Fruit fly (Drosophila melanogaster): ENCODE data around the gene Rlb1.

The Rlb1 gene

DNA sequence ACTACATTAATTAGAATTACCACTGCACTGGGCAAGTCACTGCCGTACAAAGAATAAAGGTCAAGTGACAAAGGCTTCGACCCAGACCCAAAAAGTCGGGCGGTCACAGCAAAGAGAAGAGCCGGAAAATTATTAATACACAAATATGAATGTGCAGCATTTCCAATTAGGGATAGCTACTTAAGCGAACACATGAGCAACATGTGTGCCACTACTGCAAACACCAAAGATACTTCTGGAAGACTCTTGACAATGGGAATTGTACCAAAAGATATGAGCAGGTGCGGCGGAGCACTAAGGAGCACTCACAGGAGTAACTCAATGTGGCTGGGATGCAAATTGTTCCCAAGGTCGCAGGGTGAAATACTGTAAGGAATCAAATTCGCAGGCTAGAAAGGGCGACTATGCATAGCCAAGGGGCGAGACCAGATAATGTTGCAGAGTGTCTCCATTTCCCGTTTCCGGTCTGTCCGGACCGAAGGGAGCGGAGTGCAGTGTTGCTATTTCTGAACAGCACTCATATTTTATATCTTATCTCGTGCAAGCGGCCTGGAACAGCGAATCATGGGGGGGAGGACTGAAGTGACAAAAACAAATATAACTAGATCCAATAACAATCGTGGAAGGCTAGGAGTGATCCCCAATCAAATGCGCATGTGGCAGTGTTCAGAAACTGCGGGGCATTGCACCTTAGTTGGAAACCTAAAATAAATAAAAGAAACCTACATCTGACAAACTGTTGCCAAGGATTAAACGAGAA lies 9.6 kb upstream of the Rlb1 start:
- no peak for TF ChIP-seq foxo (GFP tag; optimal IDR thresholded peaks at IDR 0.05)
- TF ChIP-seq br (GFP tag; optimal IDR thresholded peaks at IDR 0.05), result peak; percentile 14
- TF ChIP-seq Rel (GFP tag; optimal IDR thresholded peaks at IDR 0.05), result no peak
- peak; percentile 65 for TF ChIP-seq Rel (tag; optimal IDR thresholded peaks at IDR 0.05)
- TF ChIP-seq HLH106 (tag; optimal IDR thresholded peaks at IDR 0.05), result no peak
- TF ChIP-seq h (GFP tag; optimal IDR thresholded peaks at IDR 0.05), result peak; percentile 39

DNA sequence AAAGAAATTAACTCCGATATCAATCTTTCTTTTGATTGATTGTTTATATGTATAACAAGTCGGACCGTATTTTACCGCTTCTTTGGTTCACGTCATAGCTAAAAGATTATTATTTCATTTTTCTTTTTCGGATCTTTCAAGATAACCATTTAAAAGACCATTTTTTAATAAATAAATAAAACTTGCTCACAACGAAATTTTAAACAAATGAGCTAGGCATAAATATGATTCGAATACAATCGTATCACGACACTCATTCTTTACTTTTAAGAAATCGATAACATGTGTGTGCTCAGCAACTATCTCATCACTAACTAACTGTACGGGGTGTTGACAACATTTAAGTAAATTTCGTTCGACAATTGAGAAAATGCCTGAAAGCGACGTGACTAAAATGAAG lies 8.8 kb upstream of the Rlb1 start, which contains the start of gene CG8149:
CG8149 (plus strand) TSS at position 302 of the 400 bp plus-strand sequence.
- TF ChIP-seq fru (GFP tag; optimal IDR thresholded peaks at IDR 0.05) (peak; percentile 75), pan (optimal IDR thresholded peaks at IDR 0.05) (no peak), Rel (GFP tag; optimal IDR thresholded peaks at IDR 0.05) (no peak), Rel (tag; optimal IDR thresholded peaks at IDR 0.05) (peak; percentile 24), Hr78 (GFP tag; optimal IDR thresholded peaks at IDR 0.05) (no peak), br (GFP tag; optimal IDR thresholded peaks at IDR 0.05) (no peak), Hr83 (GFP tag; optimal IDR thresholded peaks at IDR 0.05; ENCODE audit: poor library complexity, severe bottlenecking) (peak; percentile 36), Hnf4 (GFP tag; optimal IDR thresholded peaks at IDR 0.05) (peak; percentile 18), foxo (GFP tag; optimal IDR thresholded peaks at IDR 0.05) (no peak), CG32264 (GFP tag; optimal IDR thresholded peaks at IDR 0.05) (no peak), Jra (GFP tag; optimal IDR thresholded peaks at IDR 0.05) (peak; percentile 77), sv (GFP tag; optimal IDR thresholded peaks at IDR 0.05) (no peak), psq (GFP tag; optimal IDR thresholded peaks at IDR 0.05) (peak; percentile 14), jim (GFP tag; optimal IDR thresholded peaks at IDR 0.05) (no peak), CrebA (GFP tag; optimal IDR thresholded peaks at IDR 0.05; ENCODE audit: borderline replicate concordance) (no peak), CG9705 (GFP tag; optimal IDR thresholded peaks at IDR 0.05) (no peak), woc (GFP tag; optimal IDR thresholded peaks at IDR 0.05) (peak; percentile 30), Mio (GFP tag; optimal IDR thresholded peaks at IDR 0.05) (no peak), brk (GFP tag; optimal IDR thresholded peaks at IDR 0.05) (peak; percentile 4), dsf (GFP tag; optimal IDR thresholded peaks at IDR 0.05; ENCODE audit: borderline replicate concordance) (no peak), lola (GFP tag; optimal IDR thresholded peaks at IDR 0.05) (no peak), Dfd (GFP tag; optimal IDR thresholded peaks at IDR 0.05) (no peak), Dif (GFP tag; optimal IDR thresholded peaks at IDR 0.05; ENCODE audit: partially characterized antibody) (peak; percentile 29), GATAd (GFP tag; optimal IDR thresholded peaks at IDR 0.05) (no peak), usp (GFP tag; optimal IDR thresholded peaks at IDR 0.05) (no peak), HLH106 (tag; optimal IDR thresholded peaks at IDR 0.05) (no peak), Sp1 (GFP tag; optimal IDR thresholded peaks at IDR 0.05) (peak; percentile 8), tai (GFP tag; optimal IDR thresholded peaks at IDR 0.05) (peak; percentile 71), sage (GFP tag; optimal IDR thresholded peaks at IDR 0.05) (no peak), OdsH (GFP tag; optimal IDR thresholded peaks at IDR 0.05) (peak; percentile 9), h (GFP tag; optimal IDR thresholded peaks at IDR 0.05) (peak; percentile 51)

DNA sequence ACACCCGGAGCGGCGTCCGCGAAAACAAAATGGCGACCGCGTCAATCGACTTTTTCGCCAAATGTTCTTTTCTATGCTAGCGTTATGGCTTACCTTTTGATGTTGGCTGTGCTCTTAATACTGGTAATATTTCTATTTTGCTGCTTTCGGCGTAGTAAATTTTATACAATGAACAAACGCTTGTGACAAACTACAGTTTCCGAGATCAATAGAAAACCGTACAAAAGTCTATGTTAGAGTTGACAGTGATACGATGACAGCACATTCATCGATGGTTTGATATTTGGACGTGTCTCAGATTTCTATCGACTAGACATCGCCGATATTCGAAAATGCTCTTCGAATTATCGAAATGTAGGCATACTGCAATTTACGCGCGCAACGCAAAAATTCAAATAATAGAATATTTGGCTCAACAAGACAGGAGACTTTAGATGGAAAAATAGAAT lies 3.0 kb upstream of the Rlb1 start, which contains the start of gene rump:
rump (minus strand) TSS at position 255 of the 449 bp plus-strand sequence.
- TF ChIP-seq usp (GFP tag; optimal IDR thresholded peaks at IDR 0.05) (no peak), Mio (GFP tag; optimal IDR thresholded peaks at IDR 0.05) (no peak), brk (GFP tag; optimal IDR thresholded peaks at IDR 0.05) (peak; percentile 83), CG32264 (GFP tag; optimal IDR thresholded peaks at IDR 0.05) (no peak), foxo (GFP tag; optimal IDR thresholded peaks at IDR 0.05) (no peak), psq (GFP tag; optimal IDR thresholded peaks at IDR 0.05) (no peak), sage (GFP tag; optimal IDR thresholded peaks at IDR 0.05) (peak; percentile 59), HLH106 (tag; optimal IDR thresholded peaks at IDR 0.05) (no peak), Myc (optimal IDR thresholded peaks at IDR 0.05) (peak; percentile 79), h (GFP tag; optimal IDR thresholded peaks at IDR 0.05) (peak; percentile 17), CrebA (GFP tag; optimal IDR thresholded peaks at IDR 0.05; ENCODE audit: borderline replicate concordance) (no peak), tai (GFP tag; optimal IDR thresholded peaks at IDR 0.05) (peak; percentile 81), dl (GFP tag; optimal IDR thresholded peaks at IDR 0.05; ENCODE audit: insufficient read depth in 1 of 2, partially characterized antibody in 2 of 2) (no peak), Hnf4 (GFP tag; optimal IDR thresholded peaks at IDR 0.05) (peak; percentile 57), Dif (GFP tag; optimal IDR thresholded peaks at IDR 0.05; ENCODE audit: partially characterized antibody) (peak; percentile 24), Sp1 (GFP tag; optimal IDR thresholded peaks at IDR 0.05) (peak; percentile 3), lola (GFP tag; optimal IDR thresholded peaks at IDR 0.05) (no peak), GATAd (GFP tag; optimal IDR thresholded peaks at IDR 0.05) (no peak), rgr (GFP tag; optimal IDR thresholded peaks at IDR 0.05) (peak; percentile 65), woc (GFP tag; optimal IDR thresholded peaks at IDR 0.05) (peak; percentile 18), OdsH (GFP tag; optimal IDR thresholded peaks at IDR 0.05) (no peak), dsf (GFP tag; optimal IDR thresholded peaks at IDR 0.05; ENCODE audit: borderline replicate concordance) (peak; percentile 15), Rel (GFP tag; optimal IDR thresholded peaks at IDR 0.05) (no peak), Rel (tag; optimal IDR thresholded peaks at IDR 0.05) (peak; percentile 41), Hr83 (GFP tag; optimal IDR thresholded peaks at IDR 0.05; ENCODE audit: poor library complexity, severe bottlenecking) (peak; percentile 79), Jra (GFP tag; optimal IDR thresholded peaks at IDR 0.05) (peak; percentile 49), sv (GFP tag; optimal IDR thresholded peaks at IDR 0.05) (no peak), ey (GFP tag; optimal IDR thresholded peaks at IDR 0.05) (no peak)

All from whole organism, wandering third instar larva.